Worm (Caenorhabditis elegans): ENCODE measurements around the gene cdh-4.

The cdh-4 gene

ce11 chrIII:4560393-4560890 is 40.3 kb downstream of the cdh-4 start (continued):
- TF ChIP-seq hlh-6 (tag; optimal IDR thresholded peaks at IDR 0.05) (no peak), nfya-1 (tag; optimal IDR thresholded peaks at IDR 0.05) (peak; percentile 81), K02D7.2 (tag; optimal IDR thresholded peaks at IDR 0.05) (no peak), che-1 (tag; optimal IDR thresholded peaks at IDR 0.05) (no peak), nhr-232 (tag; optimal IDR thresholded peaks at IDR 0.05) (no peak), ets-4 (tag; optimal IDR thresholded peaks at IDR 0.05) (peak; percentile 26), ceh-24 (tag; optimal IDR thresholded peaks at IDR 0.05) (no peak), madf-2 (tag; optimal IDR thresholded peaks at IDR 0.05) (no peak), pros-1 (tag; optimal IDR thresholded peaks at IDR 0.05) (no peak), dmd-4 (tag; optimal IDR thresholded peaks at IDR 0.05; ENCODE audit: borderline replicate concordance) (no peak), ceh-30 (tag; optimal IDR thresholded peaks at IDR 0.05) (no peak), pqm-1 (tag; optimal IDR thresholded peaks at IDR 0.05) (no peak), ceh-2 (tag; optimal IDR thresholded peaks at IDR 0.05) (no peak), F13H6.1 (tag; optimal IDR thresholded peaks at IDR 0.05) (peak; percentile 41), hlh-13 (GFP tag; optimal IDR thresholded peaks at IDR 0.05) (no peak), ceh-6 (GFP tag; optimal IDR thresholded peaks at IDR 0.05) (no peak), unc-86 (tag; optimal IDR thresholded peaks at IDR 0.05) (no peak), hlh-30 (tag; optimal IDR thresholded peaks at IDR 0.05; ENCODE audit: insufficient read depth) (peak; percentile 26), nhr-11 (tag; optimal IDR thresholded peaks at IDR 0.05) (no peak), pat-9 (tag; optimal IDR thresholded peaks at IDR 0.05) (no peak), hlh-15 (tag; optimal IDR thresholded peaks at IDR 0.05) (no peak), ceh-34 (tag; optimal IDR thresholded peaks at IDR 0.05) (peak; percentile 64), ttx-3 (tag; optimal IDR thresholded peaks at IDR 0.05) (no peak)

DNA sequence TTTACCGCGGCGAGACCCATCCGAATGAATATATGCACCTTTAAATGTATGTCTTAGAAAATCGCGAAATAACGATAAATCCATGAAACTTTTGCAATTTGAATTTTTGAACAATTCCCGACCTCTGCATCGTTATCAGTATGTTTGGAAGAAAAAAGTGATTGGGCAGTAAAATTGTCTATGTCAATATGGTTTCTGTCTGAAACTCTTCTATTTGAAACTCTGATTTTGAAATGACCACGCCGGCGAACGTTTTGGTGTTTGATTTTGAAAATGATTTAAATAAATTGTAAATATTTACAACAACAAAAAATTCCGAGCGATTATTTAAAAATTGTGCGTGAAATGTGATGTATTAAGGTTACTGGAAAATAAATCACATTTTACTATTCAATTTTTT is 41.1 kb downstream of the cdh-4 start:
- TF ChIP-seq ets-4 (tag; optimal IDR thresholded peaks at IDR 0.05) (no peak), elt-2 (tag; optimal IDR thresholded peaks at IDR 0.05) (peak; percentile 10)

DNA sequence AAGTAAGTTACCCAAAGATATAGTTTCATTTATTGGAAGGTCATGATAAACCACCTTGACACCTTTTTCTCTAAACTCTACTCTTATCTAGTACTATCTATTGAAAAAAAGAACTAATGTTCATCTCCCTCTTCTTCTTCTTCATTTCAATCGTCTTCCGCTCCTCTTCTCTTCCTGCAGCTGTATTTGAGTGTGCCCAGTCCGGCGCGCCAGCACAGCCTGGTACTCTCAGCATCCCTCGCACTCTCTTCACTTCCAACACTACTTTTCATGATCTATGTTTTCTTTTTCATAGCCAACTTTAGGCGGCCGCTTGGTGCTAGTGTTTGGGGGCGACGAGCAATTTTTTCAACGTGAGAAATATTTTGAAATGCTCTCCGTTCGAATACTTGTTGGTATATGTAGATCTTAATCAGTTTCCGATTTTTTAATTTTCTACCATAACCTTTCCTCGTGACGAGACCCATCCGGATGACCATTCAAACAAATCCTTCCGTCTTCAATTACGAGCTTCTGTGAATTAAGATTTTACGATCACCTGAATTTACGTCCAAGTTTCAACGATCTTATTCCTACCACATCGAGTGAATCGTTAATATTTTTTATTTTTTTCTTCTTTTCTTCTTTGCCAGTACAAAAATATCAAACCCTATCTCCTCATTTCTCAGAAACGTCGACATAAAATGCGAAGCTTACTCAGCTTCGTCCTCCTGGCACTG is 42.1 kb downstream of the cdh-4 start, which contains the start of gene pan-1:
TSS of gene pan-1 (plus strand) at position 669 of the 719 bp plus-strand sequence.
- TF ChIP-seq ceh-34 (tag; optimal IDR thresholded peaks at IDR 0.05) (peak; percentile 8), tbx-2 (tag; optimal IDR thresholded peaks at IDR 0.05) (peak; percentile 11), pag-3 (tag; optimal IDR thresholded peaks at IDR 0.05; ENCODE audit: borderline replicate concordance) (no peak), ceh-30 (tag; optimal IDR thresholded peaks at IDR 0.05) (no peak), ceh-31 (tag; optimal IDR thresholded peaks at IDR 0.05) (peak; percentile 8), F13H6.1 (tag; optimal IDR thresholded peaks at IDR 0.05) (no peak), ceh-22 (tag; optimal IDR thresholded peaks at IDR 0.05) (no peak), nfya-1 (tag; optimal IDR thresholded peaks at IDR 0.05) (peak; percentile 42)

DNA sequence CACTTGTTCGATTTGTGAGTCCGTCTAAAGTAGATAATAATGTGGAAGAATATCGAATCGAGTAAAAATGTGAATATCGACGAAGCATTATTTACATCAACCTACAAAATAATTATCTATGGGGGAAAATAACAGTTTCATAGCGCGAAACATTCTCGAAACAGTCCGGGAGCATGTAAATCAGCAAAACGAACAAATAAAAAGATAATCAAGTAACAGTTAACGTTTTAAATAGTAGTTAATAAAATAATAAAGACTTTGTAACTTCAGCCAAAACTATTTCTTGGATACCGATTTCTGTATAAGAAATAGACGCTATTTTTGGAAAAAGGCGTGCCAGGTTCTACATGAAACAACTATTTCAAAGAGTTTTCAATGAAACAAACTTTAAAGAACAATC is 47.9 kb downstream of the cdh-4 start, which contains the start of gene mlcd-1:
TSS of gene mlcd-1 (minus strand) at position 101 of the 400 bp plus-strand sequence.
- TF ChIP-seq pqm-1 (tag; optimal IDR thresholded peaks at IDR 0.05) (no peak), ets-4 (tag; optimal IDR thresholded peaks at IDR 0.05) (no peak), fkh-10 (GFP tag; optimal IDR thresholded peaks at IDR 0.05) (no peak), ceh-22 (tag; optimal IDR thresholded peaks at IDR 0.05) (no peak)

- TF ChIP-seq ceh-48 (tag; optimal IDR thresholded peaks at IDR 0.05) (peak; percentile 96), tbx-2 (tag; optimal IDR thresholded peaks at IDR 0.05) (peak; percentile 99), ets-4 (tag; optimal IDR thresholded peaks at IDR 0.05) (peak; percentile 89), sdc-2 (tag; optimal IDR thresholded peaks at IDR 0.05) (peak; percentile 88), unc-3 (GFP tag; conservative IDR thresholded peaks at IDR 0.05) (peak; percentile 97), unc-3 (tag; optimal IDR thresholded peaks at IDR 0.05) (peak; percentile 96), gmeb-2 (tag; optimal IDR thresholded peaks at IDR 0.05) (peak; percentile 93), ceh-30 (tag; optimal IDR thresholded peaks at IDR 0.05) (peak; percentile 48), hlh-8 (tag; optimal IDR thresholded peaks at IDR 0.05) (peak; percentile 98), nhr-232 (tag; optimal IDR thresholded peaks at IDR 0.05) (peak; percentile 97), madf-2 (tag; optimal IDR thresholded peaks at IDR 0.05) (peak; percentile 94), fax-1 (tag; optimal IDR thresholded peaks at IDR 0.05) (peak; percentile 97), pqm-1 (tag; optimal IDR thresholded peaks at IDR 0.05) (peak; percentile 85), pros-1 (tag; optimal IDR thresholded peaks at IDR 0.05) (no peak), lim-6 (tag; optimal IDR thresholded peaks at IDR 0.05) (peak; percentile 95), syd-9 (tag; optimal IDR thresholded peaks at IDR 0.05) (peak; percentile 98), hlh-30 (tag; optimal IDR thresholded peaks at IDR 0.05; ENCODE audit: insufficient read depth) (peak; percentile 68), ceh-34 (tag; optimal IDR thresholded peaks at IDR 0.05) (peak; percentile 98), ztf-16 (tag; optimal IDR thresholded peaks at IDR 0.05) (peak; percentile 95), ceh-22 (tag; optimal IDR thresholded peaks at IDR 0.05) (peak; percentile 68), sox-2 (GFP tag; IDR thresholded peaks at IDR 0.05) (peak; percentile 67), ceh-14 (tag; optimal IDR thresholded peaks at IDR 0.05) (peak; percentile 99), mec-3 (tag; optimal IDR thresholded peaks at IDR 0.05; ENCODE audit: borderline replicate concordance) (peak; percentile 91)
These were observed 48.3 kb downstream of the cdh-4 start, which contains the start of gene idhg-1 for ce11 chrIII:4568455-4568854. Gene idhg-1 (plus strand): TSS chrIII:4568797.
